Fruit fly (Drosophila melanogaster): ENCODE measurements around the gene Fip1.

DNA sequence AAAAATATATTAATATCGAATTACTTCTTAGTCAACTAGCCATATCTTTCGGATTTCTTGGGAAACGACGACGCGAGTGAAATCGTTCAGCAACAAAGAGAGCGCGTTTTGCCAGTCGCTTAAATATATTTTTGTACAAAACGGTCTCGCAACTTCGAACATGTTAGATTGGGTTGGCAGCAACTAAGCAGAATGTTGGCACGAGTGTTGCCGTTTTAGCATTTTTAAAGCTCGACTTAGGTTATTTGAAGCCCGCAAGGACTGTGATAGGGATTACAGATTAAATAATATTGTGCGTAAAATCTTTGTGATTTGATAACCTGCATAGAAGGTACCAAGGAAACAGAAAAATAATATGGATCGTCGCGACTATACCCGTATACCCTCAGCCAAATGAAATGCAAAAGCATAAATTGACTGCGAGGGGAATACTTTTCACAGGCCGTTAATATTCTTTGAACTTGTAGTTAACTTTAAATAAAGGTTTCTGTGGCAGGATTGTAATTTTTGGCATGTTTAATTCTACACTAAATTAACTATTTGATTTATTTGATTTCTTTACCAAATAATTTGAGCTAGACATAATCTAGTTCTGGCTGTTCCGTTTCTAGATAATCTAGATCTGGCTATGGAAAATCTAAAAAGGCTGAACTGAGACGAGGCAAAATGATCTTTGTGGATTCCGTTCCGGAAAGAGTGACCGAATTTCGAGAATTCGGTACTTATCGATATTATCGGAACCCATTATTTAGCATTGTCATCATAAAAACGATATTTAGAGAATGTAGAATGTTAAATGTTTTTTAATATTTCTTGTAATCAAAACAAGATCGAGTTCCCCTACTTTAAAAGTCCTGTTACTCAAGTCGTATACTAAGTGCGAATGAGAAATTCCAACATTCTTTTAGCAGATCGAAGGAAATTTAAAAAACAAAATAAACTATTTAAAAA lies 5.5 kb upstream of the Fip1 start, which contains the start of gene CG31523:
- no peak for TF ChIP-seq sv (GFP tag; optimal IDR thresholded peaks at IDR 0.05)
- no peak for TF ChIP-seq Mio (GFP tag; optimal IDR thresholded peaks at IDR 0.05)
- TF ChIP-seq psq (GFP tag; optimal IDR thresholded peaks at IDR 0.05), result no peak
- TF ChIP-seq br (GFP tag; optimal IDR thresholded peaks at IDR 0.05), result no peak
- TF ChIP-seq Sp1 (GFP tag; optimal IDR thresholded peaks at IDR 0.05), result no peak
- TF ChIP-seq Abd-B (GFP tag; optimal IDR thresholded peaks at IDR 0.05), result no peak
- no peak for TF ChIP-seq Jra (GFP tag; optimal IDR thresholded peaks at IDR 0.05)
- peak; percentile 28 for TF ChIP-seq brk (GFP tag; optimal IDR thresholded peaks at IDR 0.05)

Measured in whole organism, wandering third instar larva.